Fruit fly (Drosophila melanogaster): ENCODE results near the gene Mcm6.

The Mcm6 gene

dm6 chrX:6699255-6699885 is 25.2 kb downstream of the Mcm6 start, which contains the start of gene CG14441:
TSS of gene CG14441 (plus strand) at chrX:6699508.
- TF ChIP-seq CG7045 (GFP tag; optimal IDR thresholded peaks at IDR 0.05) (peak; percentile 29), CG14711 (tag; optimal IDR thresholded peaks at IDR 0.05) (peak; percentile 70), Crg-1 (GFP tag; optimal IDR thresholded peaks at IDR 0.05) (peak; percentile 64), CG5204 (GFP tag; optimal IDR thresholded peaks at IDR 0.05) (peak; percentile 47), toe (GFP tag; optimal IDR thresholded peaks at IDR 0.05) (peak; percentile 35), pad (GFP tag; optimal IDR thresholded peaks at IDR 0.05) (peak; percentile 50), Hr96 (GFP tag; optimal IDR thresholded peaks at IDR 0.05) (peak; percentile 84), Mnt (GFP tag; optimal IDR thresholded peaks at IDR 0.05) (peak; percentile 92), tj (GFP tag; optimal IDR thresholded peaks at IDR 0.05) (peak; percentile 67), CG1620 (GFP tag; optimal IDR thresholded peaks at IDR 0.05) (peak; percentile 60), CG7101 (tag; optimal IDR thresholded peaks at IDR 0.05) (peak; percentile 78), cnc (optimal IDR thresholded peaks at IDR 0.05) (no peak), bab1 (GFP tag; optimal IDR thresholded peaks at IDR 0.05) (peak; percentile 84), CG12768 (GFP tag; optimal IDR thresholded peaks at IDR 0.05) (peak; percentile 48), Clk (GFP tag; optimal IDR thresholded peaks at IDR 0.05) (no peak), ovo (GFP tag; optimal IDR thresholded peaks at IDR 0.05) (peak; percentile 57), cic (GFP tag; optimal IDR thresholded peaks at IDR 0.05) (peak; percentile 98), CG11617 (GFP tag; optimal IDR thresholded peaks at IDR 0.05) (peak; percentile 76), kay (GFP tag; ENCODE audit: borderline replicate concordance) (no peak), CG33017 (tag; optimal IDR thresholded peaks at IDR 0.05) (peak; percentile 54)

DNA sequence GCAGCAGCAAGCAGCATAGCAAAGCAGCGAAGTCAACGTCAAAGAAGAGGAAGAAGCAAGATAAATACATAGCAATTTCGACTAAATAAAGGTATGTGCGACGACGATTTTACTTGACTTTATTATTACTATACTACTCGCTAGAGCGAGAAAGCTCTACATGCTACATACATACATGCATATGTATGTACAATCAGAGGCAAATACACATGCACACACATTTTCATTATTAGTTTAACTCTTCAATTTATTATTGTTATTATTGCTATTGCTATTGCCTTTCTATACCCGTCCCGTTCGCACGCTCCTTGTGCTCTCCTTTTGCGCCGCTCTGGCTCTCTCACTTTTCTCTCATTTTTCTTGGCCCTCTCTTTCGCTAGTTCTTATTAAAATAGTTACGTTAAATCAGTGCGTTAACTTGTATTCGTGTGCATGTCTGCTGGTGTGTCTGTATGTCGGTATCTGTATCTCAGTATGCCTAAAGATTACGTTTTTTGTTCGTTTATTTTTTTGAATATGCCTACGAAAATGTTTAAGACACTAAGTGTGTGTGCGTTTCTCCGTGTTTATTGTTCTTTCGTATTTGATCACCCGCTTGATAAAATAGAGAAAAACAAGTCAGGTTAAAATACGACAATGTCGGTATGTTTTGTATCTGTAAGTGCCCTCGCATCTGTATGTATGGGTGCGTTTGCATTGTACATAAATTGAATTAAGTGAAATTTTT is 26.2 kb downstream of the Mcm6 start:
- TF ChIP-seq Mnt (GFP tag; optimal IDR thresholded peaks at IDR 0.05) (peak; percentile 25), Clk (GFP tag; optimal IDR thresholded peaks at IDR 0.05) (no peak), ovo (GFP tag; optimal IDR thresholded peaks at IDR 0.05) (no peak), cic (GFP tag; optimal IDR thresholded peaks at IDR 0.05) (peak; percentile 77), cnc (optimal IDR thresholded peaks at IDR 0.05) (no peak), CG12768 (GFP tag; optimal IDR thresholded peaks at IDR 0.05) (peak; percentile 41), kay (GFP tag; ENCODE audit: borderline replicate concordance) (peak; percentile 87)

DNA sequence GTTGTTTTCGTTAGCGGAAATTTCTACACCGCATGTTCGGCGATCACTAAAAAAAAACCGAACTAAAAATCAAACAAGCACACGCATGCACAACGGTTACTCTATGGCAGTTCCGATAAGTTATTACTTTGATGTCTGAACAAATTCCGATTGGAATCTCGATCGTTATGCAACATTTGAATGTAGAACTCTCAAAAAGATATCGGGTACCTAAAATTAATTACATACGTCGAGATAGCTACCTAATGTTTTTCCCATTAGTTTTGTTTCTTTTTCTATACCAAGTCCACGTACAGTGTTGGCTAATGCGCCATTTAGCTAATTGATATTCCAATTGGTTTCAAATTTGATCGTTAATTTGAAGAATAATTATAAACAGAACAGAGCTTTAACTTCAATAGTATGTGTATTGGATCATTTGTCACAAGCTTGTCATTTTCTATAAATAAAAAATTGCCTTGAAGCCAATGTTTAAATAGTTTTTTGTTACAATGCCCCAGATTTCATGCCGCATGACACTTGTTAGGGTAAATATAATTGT is 26.9 kb downstream of the Mcm6 start:
- TF ChIP-seq tj (GFP tag; optimal IDR thresholded peaks at IDR 0.05) = no peak
- no peak for TF ChIP-seq CG7045 (GFP tag; optimal IDR thresholded peaks at IDR 0.05)
- no peak for TF ChIP-seq CG12768 (GFP tag; optimal IDR thresholded peaks at IDR 0.05)
- no peak for TF ChIP-seq Crg-1 (GFP tag; optimal IDR thresholded peaks at IDR 0.05)
- TF ChIP-seq CG7101 (tag; optimal IDR thresholded peaks at IDR 0.05) = no peak
- no peak for TF ChIP-seq pad (GFP tag; optimal IDR thresholded peaks at IDR 0.05)
- no peak for TF ChIP-seq CG33017 (tag; optimal IDR thresholded peaks at IDR 0.05)
- TF ChIP-seq ovo (GFP tag; optimal IDR thresholded peaks at IDR 0.05) = no peak

DNA sequence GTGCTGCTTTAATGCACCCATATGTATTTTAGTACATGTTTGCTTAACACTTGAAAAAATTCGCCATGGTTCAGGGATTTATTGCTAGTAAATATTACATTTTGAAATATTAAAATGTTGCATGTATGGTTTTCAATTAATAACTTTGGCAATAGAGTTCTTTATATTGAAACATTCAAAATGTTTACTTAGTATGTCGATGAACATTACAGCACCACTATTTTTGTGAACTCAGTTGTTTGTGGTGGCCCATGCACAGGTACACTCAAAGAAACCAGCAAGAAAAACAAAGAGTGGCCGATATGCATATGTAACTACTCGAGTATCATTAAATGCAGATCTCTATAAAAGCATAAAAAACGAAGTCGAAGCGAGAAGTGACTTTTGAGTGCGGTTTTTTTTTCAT is 27.8 kb downstream of the Mcm6 start:
- TF ChIP-seq CG33017 (tag; optimal IDR thresholded peaks at IDR 0.05) = peak; percentile 7
- no peak for TF ChIP-seq pad (GFP tag; optimal IDR thresholded peaks at IDR 0.05)
- TF ChIP-seq kay (GFP tag; ENCODE audit: borderline replicate concordance) = no peak
- peak; percentile 20 for TF ChIP-seq tj (GFP tag; optimal IDR thresholded peaks at IDR 0.05)
- peak; percentile 52 for TF ChIP-seq CG14711 (tag; optimal IDR thresholded peaks at IDR 0.05)
- peak; percentile 17 for TF ChIP-seq CG1620 (GFP tag; optimal IDR thresholded peaks at IDR 0.05)
- peak; percentile 83 for TF ChIP-seq bab1 (GFP tag; optimal IDR thresholded peaks at IDR 0.05)
- TF ChIP-seq CG11617 (GFP tag; optimal IDR thresholded peaks at IDR 0.05) = no peak
- peak; percentile 67 for TF ChIP-seq CG7101 (tag; optimal IDR thresholded peaks at IDR 0.05)
- TF ChIP-seq CG7045 (GFP tag; optimal IDR thresholded peaks at IDR 0.05) = peak; percentile 27
- peak; percentile 10 for TF ChIP-seq CG5204 (GFP tag; optimal IDR thresholded peaks at IDR 0.05)

dm6 chrX:6702591-6702990 is 28.4 kb downstream of the Mcm6 start:
- TF ChIP-seq CG14711 (tag; optimal IDR thresholded peaks at IDR 0.05) (no peak), Clk (GFP tag; optimal IDR thresholded peaks at IDR 0.05) (no peak), cic (GFP tag; optimal IDR thresholded peaks at IDR 0.05) (peak; percentile 1)

dm6 chrX:6703237-6703636 is 29.1 kb downstream of the Mcm6 start:
- TF ChIP-seq bab1 (GFP tag; optimal IDR thresholded peaks at IDR 0.05) (no peak), ovo (GFP tag; optimal IDR thresholded peaks at IDR 0.05) (no peak), kay (GFP tag; ENCODE audit: borderline replicate concordance) (peak; percentile 36), CG11617 (GFP tag; optimal IDR thresholded peaks at IDR 0.05) (peak; percentile 4)

DNA sequence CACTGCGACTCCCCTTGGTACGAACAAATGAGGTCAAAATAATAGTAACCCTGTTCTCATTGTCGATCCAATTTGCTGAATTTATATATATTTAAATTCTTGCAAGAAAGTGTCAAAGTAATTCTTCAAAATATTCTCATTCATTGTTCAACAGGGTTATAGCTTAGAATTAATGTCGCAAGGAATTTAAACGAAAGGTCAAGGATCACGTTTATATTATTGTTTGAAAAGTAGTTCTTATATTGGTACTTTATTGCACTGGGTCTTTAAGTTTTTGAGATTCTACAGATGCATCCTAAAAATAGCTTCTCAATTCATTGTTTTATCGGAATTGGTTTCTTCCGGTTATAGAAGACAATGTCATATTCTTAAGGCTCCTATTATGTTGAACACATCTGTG is 29.8 kb downstream of the Mcm6 start:
- TF ChIP-seq cnc (optimal IDR thresholded peaks at IDR 0.05) = no peak
- TF ChIP-seq Crg-1 (GFP tag; optimal IDR thresholded peaks at IDR 0.05) = no peak
- TF ChIP-seq tj (GFP tag; optimal IDR thresholded peaks at IDR 0.05) = no peak
- no peak for TF ChIP-seq CG33017 (tag; optimal IDR thresholded peaks at IDR 0.05)
- no peak for TF ChIP-seq CG14711 (tag; optimal IDR thresholded peaks at IDR 0.05)
- no peak for TF ChIP-seq CG5204 (GFP tag; optimal IDR thresholded peaks at IDR 0.05)
- TF ChIP-seq CG11617 (GFP tag; optimal IDR thresholded peaks at IDR 0.05) = no peak
- no peak for TF ChIP-seq toe (GFP tag; optimal IDR thresholded peaks at IDR 0.05)
- TF ChIP-seq CG1620 (GFP tag; optimal IDR thresholded peaks at IDR 0.05) = no peak
- TF ChIP-seq Mnt (GFP tag; optimal IDR thresholded peaks at IDR 0.05) = no peak
- TF ChIP-seq Clk (GFP tag; optimal IDR thresholded peaks at IDR 0.05) = no peak
- TF ChIP-seq Hr96 (GFP tag; optimal IDR thresholded peaks at IDR 0.05) = no peak
- TF ChIP-seq CG7101 (tag; optimal IDR thresholded peaks at IDR 0.05) = no peak
- TF ChIP-seq CG12768 (GFP tag; optimal IDR thresholded peaks at IDR 0.05) = no peak
- no peak for TF ChIP-seq ovo (GFP tag; optimal IDR thresholded peaks at IDR 0.05)
- no peak for TF ChIP-seq kay (GFP tag; ENCODE audit: borderline replicate concordance)
- TF ChIP-seq pad (GFP tag; optimal IDR thresholded peaks at IDR 0.05) = no peak
- TF ChIP-seq CG7045 (GFP tag; optimal IDR thresholded peaks at IDR 0.05) = no peak
- no peak for TF ChIP-seq cic (GFP tag; optimal IDR thresholded peaks at IDR 0.05)
- no peak for TF ChIP-seq bab1 (GFP tag; optimal IDR thresholded peaks at IDR 0.05)

Measured in whole organism, adult.